Fruit fly (Drosophila melanogaster) whole organism, embryonic: Measurements from ENCODE around the gene dysc.
A peak's percentile ranks its signal among the peaks of the same experiment; 100 is the strongest.

ENCODE experiments used
- CG10543 ChIP-seq: fragments of 200-800 bp; sonication (Bioruptor generic); optimal IDR thresholded peaks from 3 replicates; lab custom pipeline; 2017; ENCODE audit warnings: missing biosample characterization, mild to moderate bottlenecking, missing genetic modification characterization, moderate library complexity
- CG12236 ChIP-seq: fragments of 200-800 bp; sonication (Bioruptor generic); optimal IDR thresholded peaks from 2 replicates; lab custom pipeline; 2016; ENCODE audit warnings: missing biosample characterization, missing genetic modification characterization
- CG1832 ChIP-seq: fragments of 200-800 bp; sonication (Bioruptor generic); optimal IDR thresholded peaks from 2 replicates; lab custom pipeline; 2017; ENCODE audit warnings: missing biosample characterization, mild to moderate bottlenecking, missing genetic modification characterization, inconsistent platforms
- CG4360 ChIP-seq: fragments of 200-800 bp; sonication (Bioruptor generic); IDR thresholded peaks from 2 replicates; pipeline ENCODE4 v1.3.6; 2022; ENCODE audit warnings: missing biosample characterization, missing genetic modification characterization
- CG6689 ChIP-seq: fragments of 200-800 bp; sonication (Bioruptor generic); IDR thresholded peaks from 2 replicates; pipeline ENCODE4 v1.3.6; 2022; ENCODE audit warnings: missing biosample characterization, missing genetic modification characterization
- Doc3 ChIP-seq: fragments of 200-800 bp; sonication (Bioruptor generic); IDR thresholded peaks from 3 replicates; pipeline ENCODE4 v1.3.6; 2022; ENCODE audit warnings: missing biosample characterization, missing genetic modification characterization; ENCODE audit not compliant: partially characterized antibody
- Max ChIP-seq: fragments of 200-800 bp; sonication (Bioruptor generic); optimal IDR thresholded peaks from 2 replicates; lab custom pipeline; 2016; ENCODE audit warnings: missing biosample characterization, mild to moderate bottlenecking, missing genetic modification characterization
- TFAM ChIP-seq: fragments of 200-800 bp; sonication (Bioruptor generic); optimal IDR thresholded peaks from 2 replicates; lab custom pipeline; 2017; ENCODE audit warnings: missing biosample characterization, missing genetic modification characterization, inconsistent platforms
- az2 ChIP-seq: fragments of 200-800 bp; sonication (Bioruptor generic); optimal IDR thresholded peaks from 3 replicates; lab custom pipeline; 2016; ENCODE audit warnings: missing biosample characterization, missing genetic modification characterization
- chm ChIP-seq: fragments of 200-800 bp; sonication (Bioruptor generic); IDR thresholded peaks from 2 replicates; pipeline ENCODE4 v1.3.6; 2022; ENCODE audit warnings: missing biosample characterization, missing genetic modification characterization
- gce ChIP-seq: fragments of 200-800 bp; sonication (Bioruptor generic); IDR thresholded peaks from 3 replicates; pipeline ENCODE4 v1.3.6; 2022; ENCODE audit warnings: missing biosample characterization, missing genetic modification characterization
- ind ChIP-seq: fragments of 200-800 bp; sonication (Bioruptor generic); optimal IDR thresholded peaks from 3 replicates; lab custom pipeline; 2016; ENCODE audit warnings: missing biosample characterization, missing genetic modification characterization
- nerfin-2 ChIP-seq: fragments of 200-800 bp; sonication (Bioruptor generic); IDR thresholded peaks from 2 replicates; pipeline ENCODE4 v1.3.6; 2022; ENCODE audit warnings: missing biosample characterization, missing genetic modification characterization; ENCODE audit not compliant: partially characterized antibody
- nmo ChIP-seq: fragments of 200-800 bp; sonication (Bioruptor generic); optimal IDR thresholded peaks from 2 replicates; lab custom pipeline; 2018; ENCODE audit warnings: missing biosample characterization, mild to moderate bottlenecking, missing genetic modification characterization, moderate library complexity

dm6 chr3L:13919794-13920631 is 17.0 kb upstream of the dysc start:
- TF ChIP-seq chm (GFP tag; lab: Robert Waterston, UW) (peak; percentile 21), nerfin-2 (GFP tag; lab: Robert Waterston, UW) (no peak), CG1832 (no peak), CG12236 (GFP tag; lab: Kevin White, UChicago) (peak; percentile 89), az2 (GFP tag; lab: Kevin White, UChicago) (peak; percentile 92), TFAM (GFP tag; lab: Kevin White, UChicago) (peak; percentile 56), CG4360 (GFP tag; lab: Robert Waterston, UW) (peak; percentile 49), Doc3 (GFP tag; lab: Robert Waterston, UW) (no peak; the same call in 2 of the 3 replicates), CG10543 (peak; percentile 89), Max (GFP tag; lab: Kevin White, UChicago) (peak; percentile 91), ind (GFP tag; lab: Kevin White, UChicago) (peak; percentile 92), nmo (GFP tag; lab: Kevin White, UChicago) (peak; percentile 81), CG6689 (GFP tag; lab: Robert Waterston, UW) (peak; percentile 87), gce (GFP tag; lab: Robert Waterston, UW) (no peak)
